Fruit fly (Drosophila melanogaster): Measurements from ENCODE around the gene Tcs6.
A peak's percentile ranks its signal among the peaks of the same experiment; 100 is the strongest.

Tcs6 gene

dm6 chr3R:26009766-26010414 is 48.1 kb downstream of the Tcs6 start:
- TF ChIP-seq CG33017 (tag; optimal IDR thresholded peaks at IDR 0.05): no peak
- no peak for TF ChIP-seq CG7101 (tag; optimal IDR thresholded peaks at IDR 0.05)
- no peak for TF ChIP-seq CG11617 (GFP tag; optimal IDR thresholded peaks at IDR 0.05)
- no peak for TF ChIP-seq toe (GFP tag; optimal IDR thresholded peaks at IDR 0.05)
- no peak for TF ChIP-seq Crg-1 (GFP tag; optimal IDR thresholded peaks at IDR 0.05)
- no peak for TF ChIP-seq CG12768 (GFP tag; optimal IDR thresholded peaks at IDR 0.05)
- TF ChIP-seq CG1620 (GFP tag; optimal IDR thresholded peaks at IDR 0.05): no peak
- no peak for TF ChIP-seq Hr96 (GFP tag; optimal IDR thresholded peaks at IDR 0.05)
- TF ChIP-seq pad (GFP tag; optimal IDR thresholded peaks at IDR 0.05): no peak
- peak; percentile 39 for TF ChIP-seq CG7045 (GFP tag; optimal IDR thresholded peaks at IDR 0.05)
- peak; percentile 26 for TF ChIP-seq cic (GFP tag; optimal IDR thresholded peaks at IDR 0.05)
- TF ChIP-seq kay (GFP tag; ENCODE audit: borderline replicate concordance): peak; percentile 21
- no peak for TF ChIP-seq Clk (GFP tag; optimal IDR thresholded peaks at IDR 0.05)
- no peak for TF ChIP-seq CG5204 (GFP tag; optimal IDR thresholded peaks at IDR 0.05)
- TF ChIP-seq tj (GFP tag; optimal IDR thresholded peaks at IDR 0.05): no peak

DNA sequence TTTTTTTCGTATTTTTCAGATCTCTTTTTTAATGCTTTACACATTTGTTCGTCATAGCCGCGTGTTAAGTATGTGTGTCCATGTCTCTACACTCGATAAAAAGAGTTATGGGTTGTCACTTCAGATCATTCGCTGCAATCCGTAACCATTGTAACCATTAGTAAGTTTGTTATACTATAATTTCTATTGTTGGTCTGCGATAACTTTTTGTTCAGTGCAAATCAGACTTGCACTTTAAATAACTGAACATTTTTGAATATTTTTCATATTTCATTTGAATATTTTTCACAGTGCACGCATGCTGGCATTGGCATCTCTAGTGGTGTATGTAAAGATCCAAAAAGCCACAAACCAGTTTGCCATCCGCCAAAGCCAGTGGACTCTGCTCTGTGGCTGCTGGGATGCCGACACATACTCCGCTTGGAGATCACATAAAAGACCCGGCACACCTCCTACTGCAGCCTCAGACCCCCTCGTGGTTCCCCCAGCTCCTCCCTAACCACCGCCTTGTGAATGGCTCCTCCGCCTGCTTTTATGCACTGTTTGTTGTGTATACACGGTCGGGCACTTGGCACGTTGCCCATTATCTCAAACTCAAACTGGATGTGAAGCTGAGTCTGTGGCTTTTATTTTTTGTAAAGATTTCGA is 49.0 kb downstream of the Tcs6 start:
- no peak for TF ChIP-seq CG5204 (GFP tag; optimal IDR thresholded peaks at IDR 0.05)
- no peak for TF ChIP-seq Hr96 (GFP tag; optimal IDR thresholded peaks at IDR 0.05)
- TF ChIP-seq CG7101 (tag; optimal IDR thresholded peaks at IDR 0.05): no peak
- no peak for TF ChIP-seq Mnt (GFP tag; optimal IDR thresholded peaks at IDR 0.05)
- TF ChIP-seq bab1 (GFP tag; optimal IDR thresholded peaks at IDR 0.05): no peak
- TF ChIP-seq tj (GFP tag; optimal IDR thresholded peaks at IDR 0.05): no peak
- TF ChIP-seq cnc (optimal IDR thresholded peaks at IDR 0.05): no peak
- no peak for TF ChIP-seq cic (GFP tag; optimal IDR thresholded peaks at IDR 0.05)
- no peak for TF ChIP-seq Crg-1 (GFP tag; optimal IDR thresholded peaks at IDR 0.05)
- no peak for TF ChIP-seq toe (GFP tag; optimal IDR thresholded peaks at IDR 0.05)
- TF ChIP-seq CG14711 (tag; optimal IDR thresholded peaks at IDR 0.05): no peak
- TF ChIP-seq CG11617 (GFP tag; optimal IDR thresholded peaks at IDR 0.05): no peak
- no peak for TF ChIP-seq CG7045 (GFP tag; optimal IDR thresholded peaks at IDR 0.05)
- TF ChIP-seq CG12768 (GFP tag; optimal IDR thresholded peaks at IDR 0.05): no peak
- TF ChIP-seq CG1620 (GFP tag; optimal IDR thresholded peaks at IDR 0.05): no peak
- no peak for TF ChIP-seq CG33017 (tag; optimal IDR thresholded peaks at IDR 0.05)
- TF ChIP-seq kay (GFP tag; ENCODE audit: borderline replicate concordance): no peak
- no peak for TF ChIP-seq ovo (GFP tag; optimal IDR thresholded peaks at IDR 0.05)
- no peak for TF ChIP-seq Clk (GFP tag; optimal IDR thresholded peaks at IDR 0.05)

dm6 chr3R:26007964-26008868 is 49.8 kb downstream of the Tcs6 start:
- TF ChIP-seq CG12768 (GFP tag; optimal IDR thresholded peaks at IDR 0.05) (peak; percentile 76), cic (GFP tag; optimal IDR thresholded peaks at IDR 0.05) (peak; percentile 21), tj (GFP tag; optimal IDR thresholded peaks at IDR 0.05) (peak; percentile 100), Crg-1 (GFP tag; optimal IDR thresholded peaks at IDR 0.05) (no peak), pad (GFP tag; optimal IDR thresholded peaks at IDR 0.05) (peak; percentile 82), ovo (GFP tag; optimal IDR thresholded peaks at IDR 0.05) (peak; percentile 3)
